Worm (Caenorhabditis elegans): ENCODE data around the gene oig-5.

Gene oig-5

DNA sequence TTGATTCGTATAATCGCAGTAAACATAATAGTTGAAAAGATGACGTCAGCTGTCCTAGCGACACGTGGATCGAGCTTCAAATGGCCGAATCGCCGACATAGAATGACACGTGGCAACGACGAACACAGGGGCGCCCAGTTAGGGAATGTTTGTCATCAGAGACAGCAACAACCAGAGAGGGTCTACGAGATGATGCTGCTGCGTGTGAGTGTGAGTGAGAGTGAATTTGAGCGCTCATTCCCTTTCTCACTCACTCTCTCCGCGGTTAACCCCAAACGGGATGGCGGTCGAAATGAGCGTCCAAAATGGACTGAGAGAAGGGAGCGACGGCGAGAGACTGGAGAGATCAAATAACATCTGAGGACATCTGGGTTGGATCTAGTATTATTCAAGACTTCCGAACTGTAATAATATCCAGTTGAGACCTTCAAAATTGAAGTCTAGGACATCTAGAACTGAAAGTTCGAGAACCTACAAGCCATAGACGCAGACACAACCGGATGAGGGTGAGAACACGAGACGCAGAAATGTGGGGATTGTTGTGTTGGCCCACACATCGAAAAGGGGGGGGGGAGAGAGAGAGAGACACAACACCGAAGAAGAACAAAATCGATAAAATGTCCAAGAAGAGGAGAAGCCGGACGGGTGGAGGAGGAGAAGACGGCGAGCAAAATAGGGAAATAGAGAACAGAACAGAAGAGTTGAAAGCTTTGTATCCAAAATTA is 12.9 kb upstream of the oig-5 start (continued):
- no peak for TF ChIP-seq rpc-1 (optimal IDR thresholded peaks at IDR 0.05)
- no peak for TF ChIP-seq rpc-1 (tag; optimal IDR thresholded peaks at IDR 0.05)
- no peak for TF ChIP-seq Y79H2A.3 (GFP tag; conservative IDR thresholded peaks at IDR 0.05)
- TF ChIP-seq ceh-58 (GFP tag; IDR thresholded peaks at IDR 0.05), result no peak
- TF ChIP-seq F39B2.1 (GFP tag; IDR thresholded peaks at IDR 0.05), result no peak
- no peak for TF ChIP-seq hlh-12 (tag; optimal IDR thresholded peaks at IDR 0.05)
- TF ChIP-seq ama-1 (optimal IDR thresholded peaks at IDR 0.05), result peak; percentile 34
- no peak for TF ChIP-seq ama-1 (GFP tag; optimal IDR thresholded peaks at IDR 0.05)
- TF ChIP-seq atf-7 (tag; optimal IDR thresholded peaks at IDR 0.05), result peak; percentile 17
- TF ChIP-seq B0336.3 (GFP tag; IDR thresholded peaks at IDR 0.05), result 0 out of 2 replicates have a peak, but pooled peaks have one; percentile 26

DNA sequence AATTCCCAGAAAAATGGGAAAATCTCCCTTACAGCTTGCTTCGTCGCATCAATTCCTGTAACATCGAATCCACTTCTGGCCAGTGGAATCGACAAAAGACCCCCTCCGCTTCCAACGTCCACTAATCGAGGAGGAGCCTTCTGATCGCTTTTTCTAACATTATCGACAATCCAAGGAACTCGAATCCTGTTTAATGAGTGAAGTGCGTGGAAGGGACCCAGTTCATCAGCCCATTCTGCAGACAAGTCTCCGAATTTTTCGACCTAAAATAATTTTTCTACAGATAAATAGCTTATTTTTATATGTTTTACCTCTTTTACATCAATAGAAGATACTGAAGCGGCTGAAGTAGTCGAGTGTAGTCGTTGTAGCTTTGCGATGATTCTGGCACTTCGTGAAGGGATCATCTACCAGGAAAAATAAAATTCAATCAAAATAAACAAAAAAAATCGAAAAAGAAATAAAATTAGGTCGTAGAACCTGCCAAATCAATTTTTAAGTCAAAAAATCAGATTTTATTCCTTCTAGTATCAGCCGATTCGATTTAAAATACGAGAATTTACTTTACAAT is 11.0 kb upstream of the oig-5 start, which contains the start of gene coq-3:
TSS of gene coq-3 (minus strand) at position 407 of the 571 bp plus-strand sequence.
- TF ChIP-seq B0261.1 (tag; optimal IDR thresholded peaks at IDR 0.05) (no peak), nfyb-1 (GFP tag; IDR thresholded peaks at IDR 0.05) (no peak), cebp-1 (GFP tag; IDR thresholded peaks at IDR 0.05) (no peak), cebp-1 (tag; optimal IDR thresholded peaks at IDR 0.05) (no peak), ztf-25 (GFP tag; IDR thresholded peaks at IDR 0.05) (no peak), ama-1 (optimal IDR thresholded peaks at IDR 0.05) (peak; percentile 17), ama-1 (GFP tag; optimal IDR thresholded peaks at IDR 0.05) (no peak), Y79H2A.3 (GFP tag; conservative IDR thresholded peaks at IDR 0.05) (no peak), F23B12.7 (tag; optimal IDR thresholded peaks at IDR 0.05; ENCODE audit: insufficient read depth) (no peak), snpc-4 (GFP tag; optimal IDR thresholded peaks at IDR 0.05) (no peak), snpc-4 (tag; optimal IDR thresholded peaks at IDR 0.05) (peak in 1 of 4 experiments; percentile 75), ztf-18 (tag; optimal IDR thresholded peaks at IDR 0.05) (no peak), T26A5.8 (tag; optimal IDR thresholded peaks at IDR 0.05) (no peak), lin-54 (GFP tag; optimal IDR thresholded peaks at IDR 0.05) (no peak), hsf-1 (GFP tag; IDR thresholded peaks at IDR 0.05) (no peak), gei-17 (GFP tag; optimal IDR thresholded peaks at IDR 0.05) (no peak), ceh-40 (GFP tag; IDR thresholded peaks at IDR 0.05) (no peak), chd-7 (tag; optimal IDR thresholded peaks at IDR 0.05) (no peak), let-526 (GFP tag; IDR thresholded peaks at IDR 0.05) (no peak), repo-1 (tag; optimal IDR thresholded peaks at IDR 0.05) (peak; percentile 46), Y95B8A.8 (GFP tag; IDR thresholded peaks at IDR 0.05) (no peak), F33H1.4 (GFP tag; IDR thresholded peaks at IDR 0.05) (0 out of 2 replicates have a peak, but pooled peaks have one; percentile 6), hrde-1 (tag; optimal IDR thresholded peaks at IDR 0.05; ENCODE audit: borderline replicate concordance) (no peak), unc-130 (GFP tag; optimal IDR thresholded peaks at IDR 0.05) (no peak), attf-6 (GFP tag; IDR thresholded peaks at IDR 0.05) (peak; percentile 71), sea-2 (GFP tag; IDR thresholded peaks at IDR 0.05) (no peak), mcd-1 (GFP tag; IDR thresholded peaks at IDR 0.05) (0 out of 2 replicates have a peak, but pooled peaks have one; percentile 6), attf-5 (GFP tag; optimal IDR thresholded peaks at IDR 0.05) (no peak), F37B4.10 (GFP tag; IDR thresholded peaks at IDR 0.05) (no peak), cebp-2 (GFP tag; IDR thresholded peaks at IDR 0.05) (no peak), ztf-6 (GFP tag; IDR thresholded peaks at IDR 0.05) (no peak), nhr-27 (tag; optimal IDR thresholded peaks at IDR 0.05) (peak; percentile 47), aptf-2 (GFP tag; conservative IDR thresholded peaks at IDR 0.05) (no peak), pbrm-1 (GFP tag; IDR thresholded peaks at IDR 0.05) (no peak), ztf-28 (GFP tag; IDR thresholded peaks at IDR 0.05) (no peak), hlh-12 (tag; optimal IDR thresholded peaks at IDR 0.05) (no peak), attf-3 (GFP tag; conservative IDR thresholded peaks at IDR 0.05) (no peak), ceh-91 (GFP tag; IDR thresholded peaks at IDR 0.05) (no peak), dox-1 (GFP tag; IDR thresholded peaks at IDR 0.05) (0 out of 2 replicates have a peak, but pooled peaks have one; percentile 15), K12H6.12 (tag; optimal IDR thresholded peaks at IDR 0.05) (no peak), ekl-4 (GFP tag; IDR thresholded peaks at IDR 0.05) (0 out of 2 replicates have a peak, but pooled peaks have one; percentile 34)
